Fruit fly (Drosophila melanogaster): ENCODE data around the gene Taf8.

The Taf8 gene

dm6 chrX:18140932-18141587 is 39.3 kb downstream of the Taf8 start:
- TF ChIP-seq noc (tag; optimal IDR thresholded peaks at IDR 0.05), result no peak

DNA sequence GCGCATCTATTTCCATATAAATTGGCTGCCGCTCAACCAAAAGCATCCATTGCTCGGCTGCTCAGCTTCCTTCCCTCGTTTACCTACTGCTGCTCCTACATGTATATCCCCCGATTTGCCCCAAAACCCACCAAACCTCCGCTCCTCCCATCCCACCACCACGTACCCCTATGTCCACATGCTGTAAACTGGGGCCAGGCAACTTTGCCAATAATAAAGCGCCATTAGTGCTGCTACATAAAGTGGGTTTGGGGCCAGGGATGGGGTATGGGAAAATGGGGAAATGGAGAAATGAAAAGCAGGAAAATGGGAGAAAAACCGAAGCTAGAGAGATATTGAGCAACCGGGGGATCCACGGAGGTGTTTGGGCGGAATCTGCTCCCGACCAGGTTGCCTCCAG is 47.5 kb downstream of the Taf8 start:
- no peak for TF ChIP-seq noc (tag; optimal IDR thresholded peaks at IDR 0.05)

DNA sequence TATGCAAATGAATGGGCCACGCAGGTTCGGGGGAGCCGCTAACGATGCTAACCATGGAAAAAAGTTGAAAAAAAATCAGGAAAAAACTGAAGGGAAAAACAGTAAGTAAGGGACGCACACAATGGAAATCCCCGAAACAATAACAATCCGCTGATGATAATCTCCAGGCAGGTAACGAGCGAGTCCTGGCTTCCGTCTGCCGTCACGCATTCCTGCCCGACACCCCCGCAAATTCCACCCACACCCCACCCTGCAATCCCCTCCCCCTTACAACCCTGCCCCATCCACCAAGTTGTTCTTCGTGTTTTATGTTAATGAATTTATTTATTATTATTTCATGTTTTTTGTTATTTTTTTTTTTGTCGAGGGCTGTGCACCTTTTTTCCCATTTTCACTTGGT is 49.6 kb downstream of the Taf8 start:
- no peak for TF ChIP-seq noc (tag; optimal IDR thresholded peaks at IDR 0.05)

DNA sequence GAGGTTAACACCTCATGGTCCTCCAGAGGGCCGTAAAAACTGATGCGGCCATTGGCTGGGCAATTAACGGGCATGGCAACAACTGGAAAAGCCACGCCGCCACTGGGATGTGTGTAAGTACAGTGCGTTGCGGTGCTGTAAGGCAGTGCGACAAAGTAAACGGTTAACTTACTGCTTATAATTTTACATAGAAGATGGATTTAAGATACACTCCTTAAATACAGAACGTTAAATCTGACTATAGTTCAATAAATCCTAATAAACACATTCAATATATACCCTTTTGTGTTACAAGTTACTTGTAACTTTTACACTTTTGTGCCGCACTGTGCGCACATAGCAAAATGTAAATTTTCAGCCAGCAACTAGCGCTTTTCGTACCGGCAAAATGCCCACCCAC is 51.2 kb downstream of the Taf8 start:
- TF ChIP-seq noc (tag; optimal IDR thresholded peaks at IDR 0.05), result no peak

All from whole organism, larva.